Worm (Caenorhabditis elegans) whole organism, L4 larva: Measurements from ENCODE around the gene F17C8.9.
A peak's percentile ranks its signal among the peaks of the same experiment; 100 is the strongest.

Source experiments
- F10B5.3 ChIP-seq: sonication (generic microtip); optimal IDR thresholded peaks from 2 replicates; lab custom pipeline; 2016; ENCODE audit warnings: mild to moderate bottlenecking, missing genetic modification characterization, missing compliant biosample characterization
- F26F4.8 ChIP-seq: fragments of 200-800 bp; sonication (Bioruptor generic); conservative IDR thresholded peaks from 2 replicates; pipeline ENCODE4 v1.3.6; 2022; ENCODE audit warnings: missing genetic modification characterization, missing compliant biosample characterization
- F49E8.2 ChIP-seq: sonication (generic microtip); optimal IDR thresholded peaks from 2 replicates; lab custom pipeline; 2016; ENCODE audit warnings: missing compliant biosample characterization, mild to moderate bottlenecking, missing genetic modification characterization, borderline replicate concordance
- T20F7.1 ChIP-seq: fragments of 200-800 bp; sonication (Bioruptor generic); optimal IDR thresholded peaks from 2 replicates; lab custom pipeline; 2018; ENCODE audit warnings: mild to moderate bottlenecking, missing genetic modification characterization, missing compliant biosample characterization
- T26A8.4 ChIP-seq: fragments of 200-800 bp; sonication (Bioruptor generic); IDR thresholded peaks from 2 replicates; pipeline ENCODE4 v1.3.6; 2022; ENCODE audit warnings: missing genetic modification characterization, missing compliant biosample characterization
- ZK546.5 ChIP-seq, 2 experiments: sonication (generic microtip); optimal IDR thresholded peaks; 2 replicates each; lab custom pipeline; 2017; ENCODE audit warnings: missing biosample characterization in 2 of 2, missing genetic modification characterization in 2 of 2
- ama-1 ChIP-seq: fragments of 150-350 bp; optimal IDR thresholded peaks from 2 replicates; lab custom pipeline; 2014; ENCODE audit warnings: inconsistent platforms, mixed read lengths
- arid-1 ChIP-seq: fragments of 200-800 bp; sonication (Bioruptor generic); conservative IDR thresholded peaks from 2 replicates; pipeline ENCODE4 v1.3.6; 2022; ENCODE audit warnings: missing genetic modification reagents, missing genetic modification characterization, missing compliant biosample characterization
- ceh-20 ChIP-seq: fragments of 200-800 bp; sonication (Bioruptor generic); IDR thresholded peaks from 2 replicates; pipeline ENCODE4 v1.3.6; 2022; ENCODE audit warnings: missing genetic modification reagents, missing genetic modification characterization, missing compliant biosample characterization
- ceh-32 ChIP-seq: sonication (generic microtip); optimal IDR thresholded peaks from 2 replicates; lab custom pipeline; 2016; ENCODE audit warnings: mild to moderate bottlenecking, missing genetic modification characterization, missing compliant biosample characterization; ENCODE audit not compliant: poor library complexity
- ceh-44 ChIP-seq: fragments of 200-800 bp; sonication (Bioruptor generic); IDR thresholded peaks from 2 replicates; pipeline ENCODE4 v1.3.6; 2022; ENCODE audit warnings: missing genetic modification reagents, missing genetic modification characterization, missing compliant biosample characterization
- ceh-62 ChIP-seq: sonication (generic microtip); optimal IDR thresholded peaks from 2 replicates; lab custom pipeline; 2017; ENCODE audit warnings: missing biosample characterization, missing genetic modification characterization
- ces-1 ChIP-seq: fragments of 150-350 bp; sonication (generic microtip); optimal IDR thresholded peaks from 4 replicates; lab custom pipeline; 2014; ENCODE audit warnings: missing biosample characterization, missing genetic modification reagents, missing genetic modification characterization
- cey-2 ChIP-seq: sonication (generic microtip); optimal IDR thresholded peaks from 3 replicates; lab custom pipeline; 2017; ENCODE audit warnings: missing genetic modification characterization, mild to moderate bottlenecking, missing compliant biosample characterization, antibody characterized with exemption, borderline replicate concordance; ENCODE audit not compliant: insufficient read depth
- ctbp-1 ChIP-seq: fragments of 200-800 bp; sonication (Bioruptor generic); IDR thresholded peaks from 2 replicates; pipeline ENCODE4 v1.3.6; 2022; ENCODE audit warnings: missing genetic modification reagents, missing genetic modification characterization, missing compliant biosample characterization
- daf-16 ChIP-seq, 3 experiments: sonication (generic microtip); optimal IDR thresholded peaks; 2 replicates each; lab custom pipeline; 2016 to 2017; ENCODE audit warnings: missing genetic modification characterization in 3 of 3, missing genetic modification reagents in 3 of 3, mild to moderate bottlenecking in 2 of 3, missing compliant biosample characterization in 2 of 3, missing biosample characterization in 1 of 3, moderate library complexity in 1 of 3
- daf-8 ChIP-seq: fragments of 200-800 bp; sonication (Bioruptor generic); IDR thresholded peaks from 2 replicates; pipeline ENCODE4 v1.3.6; 2022; ENCODE audit warnings: missing genetic modification characterization, missing compliant biosample characterization
- dmd-9 ChIP-seq: fragments of 200-800 bp; sonication (Bioruptor generic); IDR thresholded peaks from 2 replicates; pipeline ENCODE4 v1.3.6; 2022; ENCODE audit warnings: missing genetic modification reagents, missing genetic modification characterization, missing compliant biosample characterization
- hif-1 ChIP-seq, 2 experiments: sonication (generic microtip); optimal IDR thresholded peaks; 2 replicates each; lab custom pipeline; 2016 to 2017; ENCODE audit warnings: missing compliant biosample characterization in 2 of 2, missing genetic modification characterization in 2 of 2, missing genetic modification reagents in 2 of 2, missing genotype in 2 of 2, mild to moderate bottlenecking in 1 of 2
- hmg-1.1 ChIP-seq: fragments of 200-800 bp; sonication (Bioruptor generic); IDR thresholded peaks from 2 replicates; pipeline ENCODE4 v1.3.6; 2022; ENCODE audit warnings: missing genetic modification reagents, missing genetic modification characterization, missing compliant biosample characterization
- jun-1 ChIP-seq: fragments of 150-350 bp; optimal IDR thresholded peaks from 2 replicates; lab custom pipeline; 2014; ENCODE audit warnings: missing biosample characterization, missing genetic modification reagents, missing genetic modification characterization
- lin-13 ChIP-seq: fragments of 150-350 bp; optimal IDR thresholded peaks from 2 replicates; lab custom pipeline; 2014; ENCODE audit warnings: missing biosample characterization, missing genetic modification reagents, missing genetic modification characterization
- lin-29 ChIP-seq: fragments of 200-800 bp; sonication (Bioruptor generic); IDR thresholded peaks from 2 replicates; pipeline ENCODE4 v1.3.6; 2022; ENCODE audit warnings: missing genetic modification reagents, missing genetic modification characterization, missing compliant biosample characterization
- lin-38 ChIP-seq: fragments of 200-800 bp; sonication (Bioruptor generic); IDR thresholded peaks from 2 replicates; pipeline ENCODE4 v1.3.6; 2022; ENCODE audit warnings: missing genetic modification reagents, missing genetic modification characterization, missing compliant biosample characterization
- lir-3 ChIP-seq: sonication (generic microtip); optimal IDR thresholded peaks from 2 replicates; lab custom pipeline; 2016; ENCODE audit warnings: mild to moderate bottlenecking, missing genetic modification characterization, missing compliant biosample characterization
- madf-5 ChIP-seq, 2 experiments: fragments of 200-800 bp; sonication (Bioruptor generic); IDR thresholded peaks; 2 replicates each; pipeline ENCODE4 v1.3.6; 2022; ENCODE audit warnings: missing compliant biosample characterization in 2 of 2, missing genetic modification characterization in 2 of 2
- mes-2 ChIP-seq: sonication (generic microtip); optimal IDR thresholded peaks from 2 replicates; lab custom pipeline; 2016; ENCODE audit warnings: missing genotype, mild to moderate bottlenecking, missing genetic modification characterization, missing compliant biosample characterization; ENCODE audit not compliant: poor library complexity, severe bottlenecking
- nhr-11 ChIP-seq: fragments of 150-350 bp; optimal IDR thresholded peaks from 2 replicates; lab custom pipeline; 2014; ENCODE audit warnings: missing biosample characterization, missing genetic modification characterization
- nhr-237 ChIP-seq: sonication (generic microtip); optimal IDR thresholded peaks from 2 replicates; lab custom pipeline; 2017; ENCODE audit warnings: missing biosample characterization, missing genetic modification characterization
- nhr-41 ChIP-seq: fragments of 200-800 bp; sonication (Bioruptor generic); IDR thresholded peaks from 2 replicates; pipeline ENCODE4 v1.3.6; 2022; ENCODE audit warnings: missing genetic modification reagents, missing genetic modification characterization, missing compliant biosample characterization
- nhr-42 ChIP-seq: fragments of 200-800 bp; sonication (Bioruptor generic); IDR thresholded peaks from 2 replicates; pipeline ENCODE4 v1.3.6; 2022; ENCODE audit warnings: missing genetic modification characterization, missing compliant biosample characterization
- nhr-6 ChIP-seq: fragments of 150-350 bp; optimal IDR thresholded peaks from 2 replicates; lab custom pipeline; 2014; ENCODE audit warnings: missing biosample characterization, missing genetic modification characterization
- nhr-76 ChIP-seq: fragments of 150-350 bp; optimal IDR thresholded peaks from 2 replicates; lab custom pipeline; 2014; ENCODE audit warnings: missing biosample characterization, missing genetic modification characterization
- pha-4 ChIP-seq, 2 experiments: fragments of 150-350 bp in 1 of 2; fragments of 200-800 bp in 1 of 2; sonication (Bioruptor generic) in 1 of 2; IDR thresholded peaks in 1 of 2; optimal IDR thresholded peaks in 1 of 2; 2 replicates each; pipeline versions ENCODE4 v1.3.6 to Lab custom; 2014 to 2022; ENCODE audit warnings: missing genetic modification characterization in 2 of 2, missing genetic modification reagents in 2 of 2, missing biosample characterization in 1 of 2, missing compliant biosample characterization in 1 of 2
- pqm-1 ChIP-seq: sonication (generic microtip); optimal IDR thresholded peaks from 2 replicates; lab custom pipeline; 2017; ENCODE audit warnings: missing biosample characterization, missing genetic modification characterization
- set-16 ChIP-seq: fragments of 200-800 bp; sonication (Bioruptor generic); IDR thresholded peaks from 2 replicates; pipeline ENCODE4 v1.3.6; 2022; ENCODE audit warnings: missing genetic modification reagents, missing genetic modification characterization, missing compliant biosample characterization
- snpc-1.2 ChIP-seq: fragments of 200-800 bp; sonication (Bioruptor generic); IDR thresholded peaks from 2 replicates; pipeline ENCODE4 v1.3.6; 2022; ENCODE audit warnings: missing genetic modification reagents, missing genetic modification characterization, missing compliant biosample characterization
- spr-3 ChIP-seq: fragments of 200-800 bp; sonication (Bioruptor generic); optimal IDR thresholded peaks from 2 replicates; lab custom pipeline; 2018; ENCODE audit warnings: mild to moderate bottlenecking, missing genetic modification characterization, missing compliant biosample characterization
- tra-1 ChIP-seq: fragments of 200-800 bp; sonication (Bioruptor generic); IDR thresholded peaks from 2 replicates; pipeline ENCODE4 v1.3.6; 2022; ENCODE audit warnings: missing genetic modification reagents, missing genetic modification characterization, missing compliant biosample characterization
- unc-130 ChIP-seq: sonication (generic microtip); optimal IDR thresholded peaks from 2 replicates; lab custom pipeline; 2016; ENCODE audit warnings: missing genetic modification reagents, missing genetic modification characterization, missing compliant biosample characterization
- vab-7 ChIP-seq: fragments of 200-800 bp; sonication (Bioruptor generic); IDR thresholded peaks from 2 replicates; pipeline ENCODE4 v1.3.6; 2022; ENCODE audit warnings: missing genetic modification reagents, missing genetic modification characterization, missing compliant biosample characterization
- zag-1 ChIP-seq: fragments of 150-350 bp; optimal IDR thresholded peaks from 2 replicates; lab custom pipeline; 2014; ENCODE audit warnings: missing biosample characterization, missing genetic modification characterization
- zfp-2 ChIP-seq: sonication (generic microtip); optimal IDR thresholded peaks from 2 replicates; lab custom pipeline; 2016; ENCODE audit warnings: mild to moderate bottlenecking, missing genetic modification characterization, missing compliant biosample characterization
- zfp-3 ChIP-seq: fragments of 200-800 bp; sonication (Bioruptor generic); conservative IDR thresholded peaks from 2 replicates; pipeline ENCODE4 v1.3.6; 2022; ENCODE audit warnings: missing genetic modification reagents, missing genetic modification characterization, missing compliant biosample characterization
- zip-2 ChIP-seq: fragments of 150-350 bp; optimal IDR thresholded peaks from 2 replicates; lab custom pipeline; 2014; ENCODE audit warnings: missing biosample characterization, missing genetic modification characterization
- ztf-7 ChIP-seq: fragments of 150-350 bp; optimal IDR thresholded peaks from 2 replicates; lab custom pipeline; 2014; ENCODE audit warnings: missing biosample characterization, missing genetic modification characterization

F17C8.9 gene

ce11 chrIII:4708909-4709308 is 25.2 kb upstream of the F17C8.9 start, which contains the start of gene T04A8.18:
TSS of gene T04A8.18 (plus strand) at chrIII:4709209.
- no peak for TF ChIP-seq zip-2 (tag; lab: Kevin White, UChicago)
- no peak for TF ChIP-seq F26F4.8 (GFP tag; lab: Robert Waterston, UW)
- TF ChIP-seq ztf-7 (tag; lab: Kevin White, UChicago): no peak
- TF ChIP-seq hmg-1.1 (GFP tag; lab: Robert Waterston, UW): no peak
- no peak for TF ChIP-seq ceh-20
- no peak for TF ChIP-seq nhr-76 (tag; lab: Kevin White, UChicago)
- TF ChIP-seq unc-130 (GFP tag; lab: Kevin White, UChicago): no peak
- no peak for TF ChIP-seq nhr-11 (tag; lab: Kevin White, UChicago)

ce11 chrIII:4715088-4715487 is 19.1 kb upstream of the F17C8.9 start, which contains the start of gene him-18:
TSS of gene him-18 (minus strand) at chrIII:4715188.
- no peak for TF ChIP-seq dmd-9
- no peak for TF ChIP-seq F49E8.2 (tag; lab: Kevin White, UChicago)
- no peak for TF ChIP-seq ama-1 (lab: Kevin White, UChicago)
- no peak for TF ChIP-seq set-16 (GFP tag; lab: Robert Waterston, UW)
- TF ChIP-seq ceh-62 (tag; lab: Kevin White, UChicago): no peak
- no peak for TF ChIP-seq T20F7.1 (GFP tag; lab: Kevin White, UChicago)
- no peak for TF ChIP-seq vab-7 (GFP tag; lab: Robert Waterston, UW)
- TF ChIP-seq lin-38 (GFP tag; lab: Robert Waterston, UW): no peak
- TF ChIP-seq ceh-20: no peak
- TF ChIP-seq ctbp-1 (GFP tag; lab: Robert Waterston, UW): no peak
- no peak for TF ChIP-seq zag-1
- no peak for TF ChIP-seq daf-16 (GFP tag; optimal IDR thresholded peaks at IDR 0.05; lab: Kevin White, UChicago)
- no peak for TF ChIP-seq daf-16 (tag; optimal IDR thresholded peaks at IDR 0.05; lab: Kevin White, UChicago)
- no peak for TF ChIP-seq snpc-1.2 (GFP tag; lab: Robert Waterston, UW)
- no peak for TF ChIP-seq T26A8.4 (GFP tag; lab: Robert Waterston, UW)
- no peak for TF ChIP-seq hif-1 (tag; optimal IDR thresholded peaks at IDR 0.05; lab: Kevin White, UChicago)
- no peak for TF ChIP-seq nhr-41 (GFP tag; lab: Robert Waterston, UW)
- TF ChIP-seq hmg-1.1 (GFP tag; lab: Robert Waterston, UW): no peak
- no peak for TF ChIP-seq nhr-42 (GFP tag; lab: Robert Waterston, UW)
- TF ChIP-seq ces-1: no peak
- TF ChIP-seq zfp-3 (GFP tag; lab: Robert Waterston, UW): no peak

- TF ChIP-seq lir-3 (tag; lab: Kevin White, UChicago): no peak
- TF ChIP-seq T26A8.4 (GFP tag; lab: Robert Waterston, UW): 0 out of 2 replicates have a peak, but pooled peaks have one; percentile 28
- TF ChIP-seq ceh-20: no peak
- TF ChIP-seq lin-29 (GFP tag; lab: Robert Waterston, UW): no peak
- TF ChIP-seq ztf-7 (tag; lab: Kevin White, UChicago): no peak
- no peak for TF ChIP-seq ZK546.5 (tag; optimal IDR thresholded peaks at IDR 0.05; lab: Kevin White, UChicago)
- TF ChIP-seq zag-1: no peak
- TF ChIP-seq jun-1 (tag; lab: Kevin White, UChicago): no peak
- no peak for TF ChIP-seq pqm-1
- TF ChIP-seq T20F7.1 (GFP tag; lab: Kevin White, UChicago): no peak
- peak; percentile 74 for TF ChIP-seq mes-2
- TF ChIP-seq nhr-6 (tag; lab: Kevin White, UChicago): peak; percentile 21
- no peak for TF ChIP-seq tra-1 (GFP tag; lab: Robert Waterston, UW)
- no peak for TF ChIP-seq ceh-32 (tag; lab: Kevin White, UChicago)
- no peak for TF ChIP-seq pha-4 (GFP tag; IDR thresholded peaks at IDR 0.05; lab: Robert Waterston, UW)
- TF ChIP-seq pha-4 (tag; optimal IDR thresholded peaks at IDR 0.05; lab: Kevin White, UChicago): no peak
- TF ChIP-seq nhr-237 (tag; lab: Kevin White, UChicago): no peak
- TF ChIP-seq zfp-2 (tag; lab: Kevin White, UChicago): no peak
- no peak for TF ChIP-seq spr-3 (GFP tag; lab: Kevin White, UChicago)
- TF ChIP-seq daf-8: no peak
- TF ChIP-seq madf-5 (GFP tag; IDR thresholded peaks at IDR 0.05; lab: Robert Waterston, UW): no peak
- no peak for TF ChIP-seq F10B5.3 (tag; lab: Kevin White, UChicago)
- no peak for TF ChIP-seq cey-2 (tag; lab: Kevin White, UChicago)
- no peak for TF ChIP-seq lin-13
- no peak for TF ChIP-seq ceh-44 (GFP tag; lab: Robert Waterston, UW)
- TF ChIP-seq arid-1 (GFP tag; lab: Robert Waterston, UW): no peak
Measured at ce11 chrIII:4720620-4721227, 13.4 kb upstream of the F17C8.9 start, which contains the start of gene emb-5. TSS of gene emb-5 (minus strand) at chrIII:4720670.
